Worm (Caenorhabditis elegans): Measurements from ENCODE around the gene atrn-1.

The atrn-1 gene

ce11 chrX:14708176-14708642 is 3.2 kb upstream of the atrn-1 start (continued):
- TF ChIP-seq mbf-1 (tag; optimal IDR thresholded peaks at IDR 0.05) = no peak
- no peak for TF ChIP-seq elt-3 (tag; optimal IDR thresholded peaks at IDR 0.05)
- TF ChIP-seq skn-1 (tag; optimal IDR thresholded peaks at IDR 0.05) = no peak
- TF ChIP-seq nhr-77 (tag; optimal IDR thresholded peaks at IDR 0.05) = no peak
- no peak for TF ChIP-seq peb-1 (tag; optimal IDR thresholded peaks at IDR 0.05)
- TF ChIP-seq ama-1 (optimal IDR thresholded peaks at IDR 0.05) = no peak
- no peak for TF ChIP-seq nhr-237 (tag; optimal IDR thresholded peaks at IDR 0.05)
- no peak for TF ChIP-seq nhr-11 (tag; optimal IDR thresholded peaks at IDR 0.05)
- TF ChIP-seq fos-1 (tag; optimal IDR thresholded peaks at IDR 0.05) = peak; percentile 98
- TF ChIP-seq gmeb-1 (tag; optimal IDR thresholded peaks at IDR 0.05) = peak; percentile 61
- TF ChIP-seq ceh-16 (tag; optimal IDR thresholded peaks at IDR 0.05) = peak; percentile 94
- TF ChIP-seq ztf-1 (GFP tag; conservative IDR thresholded peaks at IDR 0.05) = no peak
- TF ChIP-seq sma-9 (GFP tag; optimal IDR thresholded peaks at IDR 0.05) = peak; percentile 93
- TF ChIP-seq sma-9 (tag; optimal IDR thresholded peaks at IDR 0.05) = no peak
- TF ChIP-seq nhr-21 (tag; optimal IDR thresholded peaks at IDR 0.05) = peak; percentile 89
- TF ChIP-seq lin-13 (GFP tag; optimal IDR thresholded peaks at IDR 0.05) = peak; percentile 93
- peak; percentile 90 for TF ChIP-seq sma-3 (GFP tag; optimal IDR thresholded peaks at IDR 0.05)

DNA sequence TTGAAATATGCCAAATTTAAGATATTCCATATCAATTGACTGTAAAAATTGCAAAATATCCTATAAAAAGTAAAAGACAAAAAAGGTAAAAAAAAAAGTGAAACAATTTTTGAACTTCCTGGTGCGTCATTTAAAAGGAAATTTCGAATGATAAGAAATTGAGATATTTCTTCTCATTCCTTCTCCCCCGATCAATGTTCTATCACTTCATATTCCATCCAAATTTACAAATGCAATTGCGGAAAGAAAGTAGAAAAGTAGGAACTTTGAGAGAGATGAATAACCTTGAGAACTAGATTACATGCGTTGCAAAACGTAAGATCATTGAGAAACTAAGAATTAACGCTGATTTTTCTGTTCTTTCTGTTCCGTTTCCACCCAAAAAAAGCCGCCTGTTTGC is 1.8 kb upstream of the atrn-1 start:
- TF ChIP-seq elt-3 (tag; optimal IDR thresholded peaks at IDR 0.05) (no peak), fos-1 (tag; optimal IDR thresholded peaks at IDR 0.05) (peak; percentile 61), ceh-16 (tag; optimal IDR thresholded peaks at IDR 0.05) (no peak), crh-2 (tag; optimal IDR thresholded peaks at IDR 0.05) (no peak), nhr-10 (tag; optimal IDR thresholded peaks at IDR 0.05) (no peak), ZK546.5 (tag; optimal IDR thresholded peaks at IDR 0.05) (no peak), blmp-1 (tag; optimal IDR thresholded peaks at IDR 0.05; ENCODE audit: insufficient read depth) (peak; percentile 64), unc-62 (GFP tag; optimal IDR thresholded peaks at IDR 0.05) (no peak)

- peak; percentile 5 for TF ChIP-seq snpc-4 (tag; optimal IDR thresholded peaks at IDR 0.05)
- TF ChIP-seq crh-2 (tag; optimal IDR thresholded peaks at IDR 0.05) = no peak
Measured at ce11 chrX:14715459-14715858, 4.1 kb downstream of the atrn-1 start.

- TF ChIP-seq ceh-16 (tag; optimal IDR thresholded peaks at IDR 0.05) (no peak), aly-2 (tag; optimal IDR thresholded peaks at IDR 0.05) (no peak), sma-3 (GFP tag; optimal IDR thresholded peaks at IDR 0.05) (no peak), R02D3.7 (tag; optimal IDR thresholded peaks at IDR 0.05) (no peak), C34F6.9 (tag; optimal IDR thresholded peaks at IDR 0.05) (no peak), lsy-2 (tag; optimal IDR thresholded peaks at IDR 0.05) (no peak), Y55F3AM.14 (GFP tag; optimal IDR thresholded peaks at IDR 0.05) (no peak), nhr-6 (tag; optimal IDR thresholded peaks at IDR 0.05) (no peak), ztf-11 (tag; optimal IDR thresholded peaks at IDR 0.05) (no peak), fos-1 (tag; optimal IDR thresholded peaks at IDR 0.05) (no peak), ama-1 (optimal IDR thresholded peaks at IDR 0.05) (no peak), unc-62 (GFP tag; optimal IDR thresholded peaks at IDR 0.05) (no peak), nhr-25 (tag; optimal IDR thresholded peaks at IDR 0.05) (no peak), lin-39 (tag; optimal IDR thresholded peaks at IDR 0.05) (no peak)
Measured at ce11 chrX:14717782-14718181, 6.4 kb downstream of the atrn-1 start.

DNA sequence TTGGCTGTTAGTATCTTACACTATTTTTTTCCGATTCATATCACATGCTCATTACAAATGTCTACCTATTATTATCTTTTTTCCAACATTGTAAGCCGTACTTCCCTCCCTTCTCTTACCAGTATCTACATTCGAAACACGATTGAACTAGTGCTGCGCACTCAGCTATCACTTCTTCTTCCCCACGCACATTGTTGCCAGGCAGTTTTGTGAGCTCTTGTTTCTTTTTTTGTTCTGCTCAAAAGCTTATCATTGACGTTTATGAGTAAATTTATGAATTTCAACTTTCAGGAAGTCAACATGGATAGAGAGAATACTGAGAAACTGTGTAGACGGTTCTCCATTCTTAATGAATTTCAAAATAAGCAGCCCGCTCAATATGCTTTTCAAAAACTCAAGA is 9.7 kb downstream of the atrn-1 start, which contains the start of gene F33C8.2:
F33C8.2 (plus strand) TSS at position 301 of the 400 bp plus-strand sequence.
- TF ChIP-seq unc-55 (GFP tag; optimal IDR thresholded peaks at IDR 0.05) (no peak), ZK546.5 (tag; optimal IDR thresholded peaks at IDR 0.05) (no peak), nhr-237 (tag; optimal IDR thresholded peaks at IDR 0.05) (no peak), nhr-129 (tag; optimal IDR thresholded peaks at IDR 0.05) (no peak), nhr-23 (tag; optimal IDR thresholded peaks at IDR 0.05) (no peak), ztf-1 (GFP tag; conservative IDR thresholded peaks at IDR 0.05) (no peak), elt-1 (tag; optimal IDR thresholded peaks at IDR 0.05) (no peak), ama-1 (optimal IDR thresholded peaks at IDR 0.05) (no peak)

Data from whole organism, L2 larva.